Worm (Caenorhabditis elegans): ENCODE data around the gene gasr-8.

ce11 chrV:14688097-14688912, 605 bp upstream of the gasr-8 start, which contains the start of gene C47E8.11:
- TF ChIP-seq F49E8.2 (tag; optimal IDR thresholded peaks at IDR 0.05; ENCODE audit: insufficient read depth): peak; percentile 94
- TF ChIP-seq snpc-4 (GFP tag; optimal IDR thresholded peaks at IDR 0.05): peak; percentile 3
- TF ChIP-seq snpc-4 (tag; optimal IDR thresholded peaks at IDR 0.05): peak in 2 of 4 experiments; percentile 39 to 74
- no peak for TF ChIP-seq sea-2 (GFP tag; IDR thresholded peaks at IDR 0.05)
- no peak for TF ChIP-seq ceh-91 (GFP tag; IDR thresholded peaks at IDR 0.05)
- peak; percentile 42 for TF ChIP-seq gei-17 (GFP tag; optimal IDR thresholded peaks at IDR 0.05)
- peak; percentile 32 for TF ChIP-seq nhr-80 (tag; optimal IDR thresholded peaks at IDR 0.05)
- no peak for TF ChIP-seq ceh-27 (GFP tag; optimal IDR thresholded peaks at IDR 0.05)
- no peak; the same call in 1 of the 2 replicates for TF ChIP-seq attf-6 (GFP tag; IDR thresholded peaks at IDR 0.05)
- TF ChIP-seq dpl-1 (GFP tag; optimal IDR thresholded peaks at IDR 0.05): no peak
